Worm (Caenorhabditis elegans) whole organism, L4/young adult: ENCODE measurements around the gene acr-9.

Experiments
- W03F9.2 ChIP-seq: fragments of 150-350 bp; optimal IDR thresholded peaks from 2 replicates; lab custom pipeline; 2014; ENCODE audit warnings: missing biosample characterization, missing genetic modification characterization
- dao-5 ChIP-seq: sonication (generic microtip); optimal IDR thresholded peaks from 2 replicates; lab custom pipeline; 2016; ENCODE audit warnings: missing genotype, missing genetic modification characterization, moderate library complexity, missing compliant biosample characterization
- him-1 ChIP-seq: sonication (generic microtip); optimal IDR thresholded peaks from 2 replicates; lab custom pipeline; 2016; ENCODE audit warnings: missing genotype, missing genetic modification reagents, missing genetic modification characterization, missing compliant biosample characterization

DNA sequence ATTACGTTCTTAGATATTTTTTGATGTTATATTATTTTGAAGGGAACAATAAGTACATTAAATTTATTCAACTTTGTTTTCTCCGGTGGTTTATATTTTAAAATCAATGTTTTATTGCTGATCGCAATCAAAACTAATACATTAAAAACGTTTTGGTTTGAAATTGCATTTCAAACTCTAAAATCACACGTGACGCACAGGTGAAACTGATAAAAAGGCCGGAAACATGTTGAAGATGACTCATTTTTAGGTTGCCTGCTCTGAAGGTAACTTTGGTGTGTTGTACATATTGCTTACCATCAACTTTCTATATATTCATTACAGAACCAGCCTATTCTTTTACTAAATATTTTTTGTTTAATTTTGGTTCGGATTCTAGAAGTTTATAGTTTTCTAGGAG lies 39.0 kb upstream of the acr-9 start:
- TF ChIP-seq W03F9.2 (tag; lab: Kevin White, UChicago) (no peak), him-1 (tag; lab: Kevin White, UChicago) (no peak), dao-5 (tag; lab: Kevin White, UChicago) (no peak)
